Fruit fly (Drosophila melanogaster) whole organism, embryonic: ENCODE data around the gene CG1416.

Source experiments
- Bdp1 ChIP-seq: fragments of 200-800 bp; sonication (Bioruptor generic); optimal IDR thresholded peaks from 3 replicates; lab custom pipeline; 2016; ENCODE audit warnings: missing biosample characterization, missing genetic modification characterization
- CG11723 ChIP-seq: fragments of 200-800 bp; sonication (Bioruptor generic); optimal IDR thresholded peaks from 2 replicates; lab custom pipeline; 2017; ENCODE audit warnings: missing biosample characterization, mild to moderate bottlenecking, missing genetic modification characterization
- CG13287 ChIP-seq: fragments of 200-800 bp; sonication (Bioruptor generic); IDR thresholded peaks from 2 replicates; pipeline ENCODE4 v1.3.6; 2022; ENCODE audit warnings: missing biosample characterization, missing genetic modification characterization; ENCODE audit not compliant: partially characterized antibody
- CG15073 ChIP-seq: fragments of 200-800 bp; sonication (Bioruptor generic); optimal IDR thresholded peaks from 2 replicates; lab custom pipeline; 2016; ENCODE audit warnings: missing biosample characterization, missing genetic modification characterization
- CG2120 ChIP-seq: fragments of 200-800 bp; sonication (Bioruptor generic); optimal IDR thresholded peaks from 3 replicates; lab custom pipeline; 2016; ENCODE audit warnings: missing biosample characterization, missing genetic modification characterization
- CG2199 ChIP-seq: fragments of 200-800 bp; sonication (Bioruptor generic); IDR thresholded peaks from 3 replicates; pipeline ENCODE4 v1.3.6; 2022; ENCODE audit warnings: missing biosample characterization, missing genetic modification characterization
- CG2678 ChIP-seq: fragments of 200-800 bp; sonication (Bioruptor generic); optimal IDR thresholded peaks from 3 replicates; lab custom pipeline; 2019; ENCODE audit warnings: missing biosample characterization, mild to moderate bottlenecking, missing genetic modification characterization, moderate library complexity
- CG3163 ChIP-seq: fragments of 200-800 bp; sonication (Bioruptor generic); optimal IDR thresholded peaks from 3 replicates; lab custom pipeline; 2016; ENCODE audit warnings: missing biosample characterization, missing genetic modification characterization
- CG32532 ChIP-seq: fragments of 200-800 bp; sonication (Bioruptor generic); IDR thresholded peaks from 2 replicates; pipeline ENCODE4 v1.3.6; 2022; ENCODE audit warnings: missing biosample characterization, missing genetic modification characterization
- CG3281 ChIP-seq: fragments of 200-800 bp; sonication (Bioruptor generic); optimal IDR thresholded peaks from 3 replicates; lab custom pipeline; 2017; ENCODE audit warnings: missing biosample characterization, mild to moderate bottlenecking, missing genetic modification characterization
- CG33213 ChIP-seq: fragments of 200-800 bp; sonication (Bioruptor generic); optimal IDR thresholded peaks from 3 replicates; lab custom pipeline; 2016; ENCODE audit warnings: missing biosample characterization, missing genetic modification characterization
- CG7987 ChIP-seq: fragments of 200-800 bp; sonication (Bioruptor generic); optimal IDR thresholded peaks from 2 replicates; lab custom pipeline; 2018; ENCODE audit warnings: missing biosample characterization, mild to moderate bottlenecking, missing genetic modification characterization, moderate library complexity
- CG9817 ChIP-seq: fragments of 200-800 bp; sonication (Bioruptor generic); optimal IDR thresholded peaks from 2 replicates; lab custom pipeline; 2018; ENCODE audit warnings: missing biosample characterization, mild to moderate bottlenecking, missing genetic modification characterization, moderate library complexity
- CkIIα-i1 ChIP-seq: fragments of 200-800 bp; sonication (Bioruptor generic); IDR thresholded peaks from 2 replicates; pipeline ENCODE4 v1.3.6; 2022; ENCODE audit warnings: missing biosample characterization, missing genetic modification characterization
- CrebB ChIP-seq: fragments of 200-800 bp; sonication (Bioruptor generic); optimal IDR thresholded peaks from 3 replicates; lab custom pipeline; 2018; ENCODE audit warnings: missing biosample characterization, mild to moderate bottlenecking, missing genetic modification characterization
- D19B ChIP-seq: fragments of 200-800 bp; sonication (Bioruptor generic); optimal IDR thresholded peaks from 2 replicates; lab custom pipeline; 2017; ENCODE audit warnings: missing biosample characterization, mild to moderate bottlenecking, missing genetic modification characterization
- Dip3 ChIP-seq: fragments of 200-800 bp; sonication (Bioruptor generic); optimal IDR thresholded peaks from 3 replicates; lab custom pipeline; 2016; ENCODE audit warnings: missing biosample characterization, missing genetic modification characterization
- E2f1 ChIP-seq: fragments of 200-800 bp; sonication (Bioruptor generic); IDR thresholded peaks from 2 replicates; pipeline ENCODE4 v1.3.6; 2022; ENCODE audit warnings: missing biosample characterization, missing genetic modification characterization
- Elba2 ChIP-seq: fragments of 200-800 bp; sonication (Bioruptor generic); optimal IDR thresholded peaks from 3 replicates; lab custom pipeline; 2016; ENCODE audit warnings: missing biosample characterization, missing genetic modification characterization
- Fer3 ChIP-seq: fragments of 200-800 bp; sonication (Bioruptor generic); optimal IDR thresholded peaks from 2 replicates; lab custom pipeline; 2018; ENCODE audit warnings: missing biosample characterization, mild to moderate bottlenecking, missing genetic modification characterization, moderate library complexity
- HLH4C ChIP-seq: fragments of 200-800 bp; sonication (Bioruptor generic); IDR thresholded peaks from 3 replicates; pipeline ENCODE4 v1.3.6; 2022; ENCODE audit warnings: missing biosample characterization, missing genetic modification characterization; ENCODE audit not compliant: partially characterized antibody
- Lhr ChIP-seq: fragments of 200-800 bp; sonication (Bioruptor generic); optimal IDR thresholded peaks from 3 replicates; lab custom pipeline; 2017; ENCODE audit warnings: mild to moderate bottlenecking, missing biosample characterization, missing genetic modification reagents, missing genetic modification characterization
- Meics ChIP-seq: fragments of 200-800 bp; sonication (Bioruptor generic); optimal IDR thresholded peaks from 2 replicates; lab custom pipeline; 2017; ENCODE audit warnings: missing biosample characterization, mild to moderate bottlenecking, missing genetic modification characterization
- NfI ChIP-seq: fragments of 200-800 bp; sonication (Bioruptor generic); optimal IDR thresholded peaks from 3 replicates; lab custom pipeline; 2018; ENCODE audit warnings: missing biosample characterization, mild to moderate bottlenecking, missing genetic modification characterization, moderate library complexity
- Sox102F ChIP-seq: fragments of 200-800 bp; sonication (Bioruptor generic); optimal IDR thresholded peaks from 2 replicates; lab custom pipeline; 2018; ENCODE audit warnings: missing biosample characterization, mild to moderate bottlenecking, missing genetic modification characterization, moderate library complexity
- Trl ChIP-seq, 3 experiments: fragments of >200 bp in 2 of 3; fragments of 200-800 bp in 1 of 3; sonication (Bioruptor generic) in 1 of 3; optimal IDR thresholded peaks; 2 replicates in 1 of 3; 3 replicates in 2 of 3; lab custom pipeline; 2016 to 2017; ENCODE audit warnings: missing biosample characterization in 1 of 3, missing genetic modification characterization in 1 of 3
- cad ChIP-seq: fragments of >200 bp; optimal IDR thresholded peaks from 2 replicates; lab custom pipeline; 2017; ENCODE audit warnings: missing biosample characterization, missing genetic modification characterization
- corto ChIP-seq: fragments of 200-800 bp; sonication (Bioruptor generic); optimal IDR thresholded peaks from 2 replicates; lab custom pipeline; 2016; ENCODE audit warnings: missing biosample characterization, mild to moderate bottlenecking, missing genetic modification characterization, moderate library complexity
- danr ChIP-seq: fragments of 200-800 bp; sonication (Bioruptor generic); IDR thresholded peaks from 2 replicates; pipeline ENCODE4 v1.3.6; 2022; ENCODE audit warnings: missing biosample characterization, missing genetic modification characterization
- exex ChIP-seq: fragments of 200-800 bp; sonication (Bioruptor generic); optimal IDR thresholded peaks from 4 replicates; lab custom pipeline; 2018; ENCODE audit warnings: missing biosample characterization, mild to moderate bottlenecking, missing genetic modification characterization, moderate library complexity
- hkb ChIP-seq, 2 experiments: fragments of 200-800 bp in 1 of 2; fragments of >200 bp in 1 of 2; sonication (Bioruptor generic) in 1 of 2; IDR thresholded peaks in 1 of 2; optimal IDR thresholded peaks in 1 of 2; 2 replicates each; pipeline versions ENCODE4 v1.3.6 to Lab custom; 2017 to 2022; ENCODE audit warnings: missing biosample characterization in 1 of 2, missing genetic modification characterization in 1 of 2
- jing ChIP-seq: fragments of 200-800 bp; sonication (Bioruptor generic); optimal IDR thresholded peaks from 2 replicates; lab custom pipeline; 2018; ENCODE audit warnings: missing biosample characterization, mild to moderate bottlenecking, missing genetic modification characterization
- knrl ChIP-seq: fragments of 200-800 bp; sonication (Bioruptor generic); IDR thresholded peaks from 3 replicates; pipeline ENCODE4 v1.3.6; 2022; ENCODE audit warnings: missing biosample characterization, missing genetic modification characterization; ENCODE audit not compliant: partially characterized antibody
- mam ChIP-seq: fragments of 200-800 bp; sonication (Bioruptor generic); optimal IDR thresholded peaks from 3 replicates; lab custom pipeline; 2016; ENCODE audit warnings: missing biosample characterization, missing genetic modification characterization
- nom ChIP-seq: fragments of 200-800 bp; sonication (Bioruptor generic); optimal IDR thresholded peaks from 2 replicates; lab custom pipeline; 2017; ENCODE audit warnings: missing biosample characterization, missing genetic modification characterization, mild to moderate bottlenecking, moderate library complexity, missing genetic modification reagents
- onecut ChIP-seq: fragments of 200-800 bp; sonication (Bioruptor generic); IDR thresholded peaks from 2 replicates; pipeline ENCODE4 v1.3.6; 2022; ENCODE audit warnings: missing biosample characterization, missing genetic modification characterization
- repo ChIP-seq: fragments of 200-800 bp; sonication (Bioruptor generic); optimal IDR thresholded peaks from 2 replicates; lab custom pipeline; 2016; ENCODE audit warnings: missing biosample characterization, missing genetic modification characterization
- salm ChIP-seq: fragments of 200-800 bp; sonication (Bioruptor generic); optimal IDR thresholded peaks from 2 replicates; lab custom pipeline; 2018; ENCODE audit warnings: missing biosample characterization, mild to moderate bottlenecking, missing genetic modification characterization
- sens ChIP-seq: fragments of 200-800 bp; sonication (Bioruptor generic); peaks from one replicate; lab custom pipeline; 2016; ENCODE audit warnings: missing biosample characterization, missing genetic modification characterization
- sug ChIP-seq: fragments of 200-800 bp; optimal IDR thresholded peaks from 2 replicates; lab custom pipeline; 2019; ENCODE audit warnings: missing biosample characterization, mild to moderate bottlenecking, missing genetic modification characterization, moderate library complexity

Gene CG1416

dm6 chr2L:21753448-21753908, 4.3 kb upstream of the CG1416 start (continued):
- TF ChIP-seq Trl (optimal IDR thresholded peaks at IDR 0.05; lab: Kevin White, UChicago) (peak; percentile 56 to 81), Trl (GFP tag; optimal IDR thresholded peaks at IDR 0.05; lab: Kevin White, UChicago) (no peak), onecut (GFP tag; lab: Robert Waterston, UW) (peak; percentile 40; the same call in 1 of the 2 replicates), sug (tag; lab: Kevin White, UChicago) (peak; percentile 23), CG13287 (GFP tag; lab: Robert Waterston, UW) (peak; percentile 32; the same call in 1 of the 2 replicates), knrl (GFP tag; lab: Robert Waterston, UW) (no peak), sens (GFP tag; lab: Kevin White, UChicago) (peak; percentile 48), CG7987 (GFP tag; lab: Kevin White, UChicago) (peak; percentile 2), hkb (optimal IDR thresholded peaks at IDR 0.05; lab: Kevin White, UChicago) (no peak), hkb (GFP tag; IDR thresholded peaks at IDR 0.05; lab: Robert Waterston, UW) (0 out of 2 replicates have a peak, but pooled peaks have one; percentile 14), HLH4C (GFP tag; lab: Robert Waterston, UW) (no peak), exex (peak; percentile 10), CrebB (tag; lab: Kevin White, UChicago) (no peak), CG9817 (tag; lab: Kevin White, UChicago) (no peak), jing (GFP tag; lab: Kevin White, UChicago) (no peak), Elba2 (no peak), nom (GFP tag; lab: Kevin White, UChicago) (peak; percentile 67), E2f1 (GFP tag; lab: Robert Waterston, UW) (no peak), CG11723 (GFP tag; lab: Kevin White, UChicago) (no peak), danr (GFP tag; lab: Robert Waterston, UW) (no peak), CG2199 (GFP tag; lab: Robert Waterston, UW) (peak; percentile 98), cad (GFP tag; lab: Kevin White, UChicago) (peak; percentile 5), corto (GFP tag; lab: Kevin White, UChicago) (peak; percentile 60), salm (peak; percentile 17)

dm6 chr2L:21754011-21754410, 3.8 kb upstream of the CG1416 start:
- no peak for TF ChIP-seq Bdp1 (GFP tag; lab: Kevin White, UChicago)
- peak in 1 of 2 experiments; percentile 40 for TF ChIP-seq Trl (optimal IDR thresholded peaks at IDR 0.05; lab: Kevin White, UChicago)
- no peak for TF ChIP-seq Trl (GFP tag; optimal IDR thresholded peaks at IDR 0.05; lab: Kevin White, UChicago)
- peak; percentile 3 for TF ChIP-seq CG33213 (GFP tag; lab: Kevin White, UChicago)
- TF ChIP-seq Sox102F (GFP tag; lab: Kevin White, UChicago), result no peak
- no peak for TF ChIP-seq Lhr (GFP tag; lab: Kevin White, UChicago)
- TF ChIP-seq CG3163 (GFP tag; lab: Kevin White, UChicago), result peak; percentile 17
- TF ChIP-seq repo (GFP tag; lab: Kevin White, UChicago), result no peak
- peak; percentile 34; the same call in 1 of the 2 replicates for TF ChIP-seq CG32532
- TF ChIP-seq CG3281 (GFP tag; lab: Kevin White, UChicago), result peak; percentile 1
- TF ChIP-seq CG15073, result no peak
- peak; percentile 48 for TF ChIP-seq Meics (GFP tag; lab: Kevin White, UChicago)
- no peak for TF ChIP-seq NfI (GFP tag; lab: Kevin White, UChicago)
- TF ChIP-seq CkIIα-i1 (GFP tag; lab: Robert Waterston, UW), result no peak
- peak; percentile 3 for TF ChIP-seq Fer3 (tag; lab: Kevin White, UChicago)
- TF ChIP-seq CG2120 (GFP tag; lab: Kevin White, UChicago), result peak; percentile 34
- peak; percentile 7 for TF ChIP-seq D19B
- peak; percentile 2 for TF ChIP-seq mam (GFP tag; lab: Kevin White, UChicago)
- peak; percentile 9 for TF ChIP-seq Dip3
- peak; percentile 31 for TF ChIP-seq CG2678
